Fruit fly (Drosophila melanogaster) whole organism, pupa: ENCODE measurements around the gene dnk.
A peak's percentile ranks its signal among the peaks of the same experiment; 100 is the strongest.

Source experiments
- CG10348 ChIP-seq: fragments of 200-800 bp; sonication (Bioruptor generic); IDR thresholded peaks from 2 replicates; pipeline ENCODE4 v1.3.6; 2022; ENCODE audit warnings: missing biosample characterization, missing genetic modification characterization
- CG12605 ChIP-seq: fragments of 200-800 bp; sonication (Bioruptor generic); IDR thresholded peaks from 2 replicates; pipeline ENCODE4 v1.3.6; 2022; ENCODE audit warnings: missing biosample characterization, missing genetic modification characterization
- CG13204 ChIP-seq: fragments of 200-800 bp; sonication (Bioruptor generic); optimal IDR thresholded peaks from 2 replicates; lab custom pipeline; 2018; ENCODE audit warnings: missing biosample characterization, mild to moderate bottlenecking, missing genetic modification characterization, moderate library complexity
- CG14655 ChIP-seq: fragments of 200-800 bp; sonication (Bioruptor generic); optimal IDR thresholded peaks from 3 replicates; lab custom pipeline; 2017; ENCODE audit warnings: mild to moderate bottlenecking, missing biosample characterization, missing genetic modification reagents, missing genetic modification characterization
- CG15710 ChIP-seq: fragments of 200-800 bp; sonication (Bioruptor generic); optimal IDR thresholded peaks from 2 replicates; lab custom pipeline; 2018; ENCODE audit warnings: missing biosample characterization, mild to moderate bottlenecking, missing genetic modification characterization, moderate library complexity
- CG17806 ChIP-seq: fragments of 200-800 bp; sonication (Bioruptor generic); optimal IDR thresholded peaks from 2 replicates; lab custom pipeline; 2018; ENCODE audit warnings: missing biosample characterization, mild to moderate bottlenecking, missing genetic modification characterization, moderate library complexity
- CG32121 ChIP-seq: fragments of 200-800 bp; sonication (Bioruptor generic); IDR thresholded peaks from 2 replicates; pipeline ENCODE4 v1.3.6; 2022; ENCODE audit warnings: missing biosample characterization, missing genetic modification characterization
- CG34367 ChIP-seq: fragments of 200-800 bp; sonication (Bioruptor generic); optimal IDR thresholded peaks from 2 replicates; lab custom pipeline; 2018; ENCODE audit warnings: missing biosample characterization, mild to moderate bottlenecking, missing genetic modification characterization
- CG4496 ChIP-seq: fragments of 200-800 bp; sonication (Bioruptor generic); IDR thresholded peaks from 3 replicates; pipeline ENCODE4 v1.3.6; 2022; ENCODE audit warnings: missing biosample characterization, missing genetic modification characterization
- CG8159 ChIP-seq: fragments of 200-800 bp; sonication (Bioruptor generic); optimal IDR thresholded peaks from 3 replicates; lab custom pipeline; 2018; ENCODE audit warnings: missing biosample characterization, mild to moderate bottlenecking, missing genetic modification characterization, moderate library complexity
- CG8301 ChIP-seq: fragments of 200-800 bp; sonication (Bioruptor generic); optimal IDR thresholded peaks from 2 replicates; lab custom pipeline; 2018; ENCODE audit warnings: missing biosample characterization, mild to moderate bottlenecking, missing genetic modification characterization
- CG9948 ChIP-seq: fragments of 200-800 bp; sonication (Bioruptor generic); optimal IDR thresholded peaks from 2 replicates; lab custom pipeline; 2018; ENCODE audit warnings: missing biosample characterization, mild to moderate bottlenecking, missing genetic modification characterization, moderate library complexity
- D1 ChIP-seq: fragments of 200-800 bp; sonication (Bioruptor generic); optimal IDR thresholded peaks from 2 replicates; lab custom pipeline; 2018; ENCODE audit warnings: missing biosample characterization, mild to moderate bottlenecking, missing genetic modification characterization, moderate library complexity
- EcR ChIP-seq: fragments of 200-800 bp; sonication (Bioruptor generic); optimal IDR thresholded peaks from 3 replicates; lab custom pipeline; 2019; ENCODE audit warnings: missing biosample characterization, missing genetic modification characterization, mild to moderate bottlenecking, moderate library complexity, missing genetic modification reagents
- Ets98B ChIP-seq: fragments of 200-800 bp; sonication (Bioruptor generic); IDR thresholded peaks from 2 replicates; pipeline ENCODE4 v1.3.6; 2022; ENCODE audit warnings: missing biosample characterization, missing genetic modification characterization
- Pif1A ChIP-seq: fragments of 200-800 bp; sonication (Bioruptor generic); optimal IDR thresholded peaks from 3 replicates; lab custom pipeline; 2016; ENCODE audit warnings: missing biosample characterization, missing genetic modification characterization
- Pif1B ChIP-seq: fragments of 200-800 bp; sonication (Bioruptor generic); optimal IDR thresholded peaks from 3 replicates; lab custom pipeline; 2016; ENCODE audit warnings: missing biosample characterization, missing genetic modification characterization
- Snoo ChIP-seq: fragments of 200-800 bp; sonication (Bioruptor generic); optimal IDR thresholded peaks from 3 replicates; lab custom pipeline; 2017; ENCODE audit warnings: missing biosample characterization, mild to moderate bottlenecking, missing genetic modification characterization, inconsistent platforms
- fd96Ca ChIP-seq: fragments of 200-800 bp; sonication (Bioruptor generic); IDR thresholded peaks from 3 replicates; pipeline ENCODE4 v1.3.6; 2022; ENCODE audit warnings: missing biosample characterization, missing genetic modification characterization
- gl ChIP-seq: fragments of 200-800 bp; sonication (Bioruptor generic); optimal IDR thresholded peaks from 2 replicates; lab custom pipeline; 2018; ENCODE audit warnings: missing biosample characterization, mild to moderate bottlenecking, missing genetic modification characterization
- rn ChIP-seq: fragments of 200-800 bp; sonication (Bioruptor generic); IDR thresholded peaks from 2 replicates; pipeline ENCODE4 v1.3.6; 2022; ENCODE audit warnings: missing biosample characterization, missing genetic modification characterization

The dnk gene

DNA sequence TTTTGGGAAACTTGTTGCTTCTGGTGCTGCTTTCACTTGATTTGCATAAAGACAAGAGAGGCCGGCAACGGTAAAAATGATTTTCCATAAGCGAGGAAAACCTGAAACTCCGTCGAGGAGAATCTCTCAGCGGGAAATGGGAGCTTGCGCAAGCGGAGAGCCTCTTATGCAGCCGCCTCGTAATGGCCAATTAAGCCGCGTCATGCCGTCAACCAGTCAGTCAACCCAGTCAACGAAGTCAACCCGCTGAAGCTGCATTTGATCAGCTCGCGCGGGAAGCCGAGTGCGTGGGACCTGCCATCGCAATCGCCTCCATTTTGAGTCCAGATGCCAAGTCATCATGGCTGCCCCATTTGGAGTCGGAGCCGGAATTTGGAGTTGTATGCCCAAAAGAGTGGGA lies 12.4 kb downstream of the dnk start:
- 0 out of 3 replicates have a peak, but pooled peaks have one; percentile 47 for TF ChIP-seq CG4496 (GFP tag; lab: Robert Waterston, UW)
- TF ChIP-seq Ets98B (GFP tag; lab: Robert Waterston, UW): no peak

DNA sequence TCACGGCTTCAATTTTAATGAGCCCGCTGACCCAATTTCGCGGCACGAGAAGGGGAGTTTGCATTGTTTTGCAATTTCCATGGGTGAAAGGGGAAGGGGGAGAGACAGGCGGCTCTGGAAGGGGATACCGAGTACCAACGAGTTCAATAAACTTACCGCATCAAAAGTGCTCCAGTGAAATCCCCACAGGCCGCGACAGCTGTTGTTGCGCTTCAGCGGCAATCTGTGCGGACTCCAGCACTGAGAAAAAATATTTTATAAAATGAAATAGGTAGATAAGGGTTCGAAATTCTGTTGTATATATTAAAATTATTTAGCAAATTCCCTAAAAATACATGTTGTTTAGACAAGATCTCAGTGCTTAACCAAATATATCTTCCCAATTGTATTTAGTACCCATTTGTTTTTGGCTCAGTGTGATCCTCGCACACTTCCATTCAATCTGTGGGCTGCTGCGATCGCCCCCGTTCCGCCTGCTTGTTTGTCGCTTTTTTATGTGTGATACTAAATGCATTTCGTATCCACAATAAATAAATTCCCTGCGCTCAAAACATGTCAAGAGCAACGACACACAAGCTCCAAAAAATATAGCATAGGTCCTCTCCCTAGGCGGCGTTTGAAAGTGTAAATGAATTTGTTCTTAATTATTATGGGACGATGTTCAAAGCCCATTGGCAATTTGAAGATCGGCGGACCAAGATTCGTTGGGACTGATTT lies 14.9 kb downstream of the dnk start:
- TF ChIP-seq rn (GFP tag; lab: Robert Waterston, UW) (peak; percentile 73), fd96Ca (GFP tag; lab: Robert Waterston, UW) (peak; percentile 76), Ets98B (GFP tag; lab: Robert Waterston, UW) (peak; percentile 89), CG32121 (GFP tag; lab: Robert Waterston, UW) (peak; percentile 85), gl (tag; lab: Kevin White, UChicago) (peak; percentile 69), EcR (peak; percentile 96), CG10348 (GFP tag; lab: Robert Waterston, UW) (0 out of 2 replicates have a peak, but pooled peaks have one; percentile 21), CG8159 (tag; lab: Kevin White, UChicago) (peak; percentile 93), CG9948 (tag; lab: Kevin White, UChicago) (peak; percentile 88), D1 (peak; percentile 73), CG15710 (peak; percentile 91), Snoo (tag; lab: Kevin White, UChicago) (peak; percentile 87), CG13204 (GFP tag; lab: Kevin White, UChicago) (peak; percentile 72), Pif1A (GFP tag; lab: Kevin White, UChicago) (peak; percentile 94), Pif1B (GFP tag; lab: Kevin White, UChicago) (peak; percentile 86), CG4496 (GFP tag; lab: Robert Waterston, UW) (peak; percentile 93), CG12605 (GFP tag; lab: Robert Waterston, UW) (peak; percentile 86), CG17806 (peak; percentile 91), CG14655 (GFP tag; lab: Kevin White, UChicago) (peak; percentile 88), CG34367 (tag; lab: Kevin White, UChicago) (peak; percentile 82), CG8301 (peak; percentile 88)

DNA sequence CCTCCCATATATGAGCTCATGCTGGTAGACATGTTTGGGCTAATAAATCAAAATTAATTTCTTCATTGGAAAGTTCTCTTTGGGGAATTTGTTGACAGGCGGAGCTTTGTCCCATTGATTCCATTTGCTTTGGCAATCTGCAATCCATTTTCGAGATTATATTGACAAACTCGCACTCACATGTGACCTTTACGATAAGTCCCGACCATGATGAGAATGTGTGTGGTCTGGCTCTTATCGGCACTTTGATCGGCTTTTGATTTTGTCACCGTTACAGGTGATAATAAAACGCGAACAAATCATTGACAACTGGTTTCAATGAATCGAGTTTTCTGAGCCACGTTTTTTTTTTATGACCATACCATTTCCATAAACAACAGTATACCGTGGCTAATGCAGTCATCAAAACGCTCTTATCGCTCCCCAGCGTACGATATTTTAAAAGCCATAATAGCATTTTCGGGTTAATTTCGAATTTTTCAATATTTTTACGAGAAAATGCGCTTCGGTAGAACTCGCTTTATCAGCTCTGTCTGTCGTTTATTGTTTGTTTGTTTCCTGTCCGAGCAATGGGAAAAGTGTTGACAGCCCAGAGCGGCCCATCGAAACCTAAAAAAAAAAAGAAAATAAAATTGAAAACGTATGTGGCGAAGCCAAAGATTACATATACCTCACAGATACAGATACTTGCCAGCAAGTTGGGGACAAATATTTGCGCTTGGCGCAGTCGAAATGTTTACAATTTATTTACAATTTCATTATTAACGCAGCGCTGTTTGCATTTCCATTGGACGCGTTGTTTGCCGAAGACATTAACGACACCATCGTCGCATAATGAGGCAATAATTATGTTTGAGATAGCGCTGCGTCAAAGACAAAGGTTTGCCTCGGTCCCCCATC lies 16.8 kb downstream of the dnk start:
- TF ChIP-seq CG13204 (GFP tag; lab: Kevin White, UChicago): peak; percentile 12
- TF ChIP-seq CG15710: no peak

DNA sequence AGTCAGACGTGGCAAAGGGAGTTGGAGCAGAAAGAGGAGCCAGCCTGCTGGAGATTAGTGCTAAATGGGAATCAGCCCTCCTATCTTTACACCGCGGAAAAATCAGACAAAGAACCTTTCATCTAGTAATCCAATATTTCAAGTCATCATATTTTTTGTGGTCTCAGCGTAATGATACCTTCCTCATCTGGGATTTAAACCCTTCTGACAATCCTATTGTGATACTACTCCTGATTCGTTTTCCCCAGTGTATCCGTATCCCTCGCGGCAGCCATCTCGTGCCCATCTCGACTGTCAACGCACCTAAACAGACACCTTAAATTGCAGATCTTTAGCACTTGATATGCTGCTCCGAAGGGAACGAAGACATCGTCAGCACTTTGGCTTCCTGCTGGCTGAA lies 17.6 kb downstream of the dnk start:
- TF ChIP-seq CG15710: peak; percentile 52
- peak; percentile 60 for TF ChIP-seq CG8159 (tag; lab: Kevin White, UChicago)
- TF ChIP-seq CG14655 (GFP tag; lab: Kevin White, UChicago): peak; percentile 66
- peak; percentile 66 for TF ChIP-seq CG17806
- TF ChIP-seq CG4496 (GFP tag; lab: Robert Waterston, UW): 0 out of 3 replicates have a peak, but pooled peaks have one; percentile 31
- no peak for TF ChIP-seq CG10348 (GFP tag; lab: Robert Waterston, UW)
- TF ChIP-seq Snoo (tag; lab: Kevin White, UChicago): no peak
- peak; percentile 9 for TF ChIP-seq Pif1B (GFP tag; lab: Kevin White, UChicago)
- TF ChIP-seq CG12605 (GFP tag; lab: Robert Waterston, UW): no peak
- TF ChIP-seq Ets98B (GFP tag; lab: Robert Waterston, UW): peak; percentile 32; the same call in 1 of the 2 replicates
- peak; percentile 63 for TF ChIP-seq CG9948 (tag; lab: Kevin White, UChicago)
- TF ChIP-seq CG13204 (GFP tag; lab: Kevin White, UChicago): no peak
- peak; percentile 8 for TF ChIP-seq gl (tag; lab: Kevin White, UChicago)
- peak; percentile 59 for TF ChIP-seq CG34367 (tag; lab: Kevin White, UChicago)
- TF ChIP-seq Pif1A (GFP tag; lab: Kevin White, UChicago): peak; percentile 41
- TF ChIP-seq fd96Ca (GFP tag; lab: Robert Waterston, UW): peak; percentile 62; the same call in 2 of the 3 replicates
- peak; percentile 51 for TF ChIP-seq CG8301
- TF ChIP-seq D1: no peak
- TF ChIP-seq EcR: no peak
- no peak for TF ChIP-seq CG32121 (GFP tag; lab: Robert Waterston, UW)
- no peak for TF ChIP-seq rn (GFP tag; lab: Robert Waterston, UW)

DNA sequence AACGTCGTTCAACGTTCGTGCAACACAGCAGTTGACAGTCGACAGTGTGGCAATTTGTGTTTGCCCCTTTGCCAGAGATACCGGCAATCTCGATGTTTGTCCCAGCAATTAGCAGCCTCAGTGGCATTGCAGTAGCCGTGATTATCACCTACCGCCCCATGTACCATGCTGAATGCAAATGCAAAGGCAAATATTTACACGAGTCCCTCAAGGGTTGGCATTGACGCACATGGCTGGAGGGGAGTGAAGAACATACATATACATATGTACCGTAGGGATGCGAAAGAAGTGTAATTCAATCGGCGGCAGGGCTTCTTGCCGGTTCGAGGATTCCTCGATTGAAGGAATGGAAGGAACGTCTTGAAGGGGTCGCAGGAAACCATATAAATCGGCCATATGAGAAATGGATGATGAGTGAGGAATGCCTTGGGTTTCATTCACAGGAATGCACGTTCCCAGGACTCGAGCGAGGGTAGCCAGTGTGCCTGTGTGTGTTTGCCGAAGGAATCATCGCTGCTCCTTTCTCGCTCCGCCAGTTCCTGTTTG lies 19.2 kb downstream of the dnk start:
- TF ChIP-seq Snoo (tag; lab: Kevin White, UChicago) (no peak), CG8301 (no peak), CG10348 (GFP tag; lab: Robert Waterston, UW) (0 out of 2 replicates have a peak, but pooled peaks have one; percentile 12), Pif1A (GFP tag; lab: Kevin White, UChicago) (peak; percentile 5), CG12605 (GFP tag; lab: Robert Waterston, UW) (no peak), CG8159 (tag; lab: Kevin White, UChicago) (no peak), gl (tag; lab: Kevin White, UChicago) (peak; percentile 70), CG13204 (GFP tag; lab: Kevin White, UChicago) (peak; percentile 14), CG14655 (GFP tag; lab: Kevin White, UChicago) (no peak), CG9948 (tag; lab: Kevin White, UChicago) (no peak)
